Worm (Caenorhabditis elegans) whole organism, L2 larva: ENCODE measurements around the gene B0222.15.

Experiments used
- gmeb-1 ChIP-seq: fragments of 150-350 bp; optimal IDR thresholded peaks from 2 replicates; lab custom pipeline; 2014; ENCODE audit warnings: missing biosample characterization, missing genetic modification characterization
- unc-55 ChIP-seq: fragments of 150-350 bp; sonication (generic microtip); optimal IDR thresholded peaks from 3 replicates; lab custom pipeline; 2014; ENCODE audit warnings: missing biosample characterization, missing genetic modification reagents, missing genetic modification characterization
- ztf-4 ChIP-seq: fragments of 150-350 bp; optimal IDR thresholded peaks from 2 replicates; lab custom pipeline; 2014; ENCODE audit warnings: missing biosample characterization, missing genetic modification characterization

DNA sequence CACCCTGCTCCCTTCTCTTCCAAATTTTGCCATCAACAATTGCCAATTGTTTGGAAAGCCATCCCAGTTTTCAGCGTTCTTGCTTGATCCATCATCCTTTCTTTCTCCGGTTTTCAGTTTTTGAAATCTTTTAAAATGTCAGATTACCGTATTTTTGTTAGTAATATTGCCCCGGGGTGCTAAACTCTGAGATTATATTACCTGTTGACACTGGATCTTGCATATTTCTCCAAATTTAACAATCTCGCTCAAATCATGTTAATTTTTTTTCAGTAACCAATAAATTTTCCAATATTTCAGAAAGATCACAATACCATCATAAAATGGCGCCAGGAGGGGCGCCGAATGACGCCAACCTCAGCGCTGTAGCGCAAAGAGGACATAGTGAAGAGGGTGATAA is 44.1 kb downstream of the B0222.15 start, which contains the start of gene F21C10.7:
- no peak for TF ChIP-seq unc-55 (GFP tag; lab: Kevin White, UChicago)
- TF ChIP-seq ztf-4 (tag; lab: Kevin White, UChicago): no peak
- TF ChIP-seq gmeb-1 (tag; lab: Kevin White, UChicago): no peak
